Fruit fly (Drosophila melanogaster) whole organism, embryonic: ENCODE results near the gene Obp19d.
A peak's percentile ranks its signal among the peaks of the same experiment; 100 is the strongest.

Source experiments
- Ada2b ChIP-seq: fragments of 200-800 bp; sonication (Bioruptor generic); IDR thresholded peaks from 2 replicates; pipeline ENCODE4 v1.3.6; 2022; ENCODE audit warnings: missing biosample characterization, missing genetic modification characterization
- Atf-2 ChIP-seq: fragments of 200-800 bp; sonication (Bioruptor generic); optimal IDR thresholded peaks from 2 replicates; lab custom pipeline; 2016; ENCODE audit warnings: missing biosample characterization, missing genetic modification characterization
- CG10431 ChIP-seq: fragments of 200-800 bp; sonication (Bioruptor generic); optimal IDR thresholded peaks from 3 replicates; lab custom pipeline; 2018; ENCODE audit warnings: missing biosample characterization, mild to moderate bottlenecking, missing genetic modification characterization
- CG10959 ChIP-seq: fragments of 200-800 bp; sonication (Bioruptor generic); IDR thresholded peaks from 2 replicates; pipeline ENCODE4 v1.3.6; 2022; ENCODE audit warnings: missing biosample characterization, missing genetic modification characterization
- CG11247 ChIP-seq: fragments of 200-800 bp; sonication (Bioruptor generic); IDR thresholded peaks from 2 replicates; pipeline ENCODE4 v1.3.6; 2022; ENCODE audit warnings: missing biosample characterization, missing genetic modification characterization
- CG11456 ChIP-seq: fragments of 200-800 bp; sonication (Bioruptor generic); IDR thresholded peaks from 3 replicates; pipeline ENCODE4 v1.3.6; 2022; ENCODE audit warnings: missing biosample characterization, missing genetic modification characterization
- CG12236 ChIP-seq: fragments of 200-800 bp; sonication (Bioruptor generic); optimal IDR thresholded peaks from 2 replicates; lab custom pipeline; 2016; ENCODE audit warnings: missing biosample characterization, missing genetic modification characterization
- CG12942 ChIP-seq: fragments of 200-800 bp; sonication (Bioruptor generic); optimal IDR thresholded peaks from 3 replicates; lab custom pipeline; 2016; ENCODE audit warnings: missing biosample characterization, missing genetic modification characterization
- CG13894 ChIP-seq: fragments of 200-800 bp; sonication (Bioruptor generic); optimal IDR thresholded peaks from 3 replicates; lab custom pipeline; 2018; ENCODE audit warnings: missing biosample characterization, mild to moderate bottlenecking, missing genetic modification characterization, moderate library complexity
- CG14860 ChIP-seq: fragments of 200-800 bp; sonication (Bioruptor generic); IDR thresholded peaks from 3 replicates; pipeline ENCODE4 v1.3.6; 2022; ENCODE audit warnings: missing biosample characterization, missing genetic modification characterization; ENCODE audit not compliant: partially characterized antibody
- CG17361 ChIP-seq: fragments of 200-800 bp; sonication (Bioruptor generic); IDR thresholded peaks from 3 replicates; pipeline ENCODE4 v1.3.6; 2022; ENCODE audit warnings: missing biosample characterization, missing genetic modification characterization
- CG30431 ChIP-seq: fragments of 200-800 bp; sonication (Bioruptor generic); optimal IDR thresholded peaks from 2 replicates; lab custom pipeline; 2017; ENCODE audit warnings: missing biosample characterization, missing genetic modification characterization
- CG32532 ChIP-seq: fragments of 200-800 bp; sonication (Bioruptor generic); IDR thresholded peaks from 2 replicates; pipeline ENCODE4 v1.3.6; 2022; ENCODE audit warnings: missing biosample characterization, missing genetic modification characterization
- CG32767 ChIP-seq: fragments of 200-800 bp; sonication (Bioruptor generic); IDR thresholded peaks from 2 replicates; pipeline ENCODE4 v1.3.6; 2022; ENCODE audit warnings: missing biosample characterization, missing genetic modification characterization
- CG3726 ChIP-seq: fragments of 200-800 bp; sonication (Bioruptor generic); IDR thresholded peaks from 3 replicates; pipeline ENCODE4, ENCODE4 v1.3.6; 2022; ENCODE audit warnings: missing biosample characterization, missing genetic modification characterization
- CG6254 ChIP-seq: fragments of 200-800 bp; sonication (Bioruptor generic); optimal IDR thresholded peaks from 3 replicates; lab custom pipeline; 2017; ENCODE audit warnings: mild to moderate bottlenecking, missing biosample characterization, missing genetic modification reagents, missing genetic modification characterization
- CG6654 ChIP-seq: fragments of 200-800 bp; sonication (Bioruptor generic); optimal IDR thresholded peaks from 2 replicates; lab custom pipeline; 2017; ENCODE audit warnings: missing biosample characterization, mild to moderate bottlenecking, missing genetic modification characterization
- CG7556 ChIP-seq: fragments of 200-800 bp; sonication (Bioruptor generic); optimal IDR thresholded peaks from 2 replicates; lab custom pipeline; 2017; ENCODE audit warnings: missing biosample characterization, mild to moderate bottlenecking, missing genetic modification characterization
- CG7745 ChIP-seq: fragments of 200-800 bp; sonication (Bioruptor generic); optimal IDR thresholded peaks from 2 replicates; lab custom pipeline; 2018; ENCODE audit warnings: missing biosample characterization, mild to moderate bottlenecking, missing genetic modification characterization, moderate library complexity
- CG7786 ChIP-seq: fragments of 200-800 bp; sonication (Bioruptor generic); optimal IDR thresholded peaks from 2 replicates; lab custom pipeline; 2016; ENCODE audit warnings: missing biosample characterization, missing genetic modification characterization
- Dp ChIP-seq: fragments of 200-800 bp; sonication (Bioruptor generic); optimal IDR thresholded peaks from 2 replicates; lab custom pipeline; 2018; ENCODE audit warnings: missing biosample characterization, mild to moderate bottlenecking, missing genetic modification characterization, moderate library complexity
- Ets65A ChIP-seq: fragments of 200-800 bp; sonication (Bioruptor generic); peaks from one replicate; lab custom pipeline; 2016; ENCODE audit warnings: missing biosample characterization, missing genetic modification characterization
- Hand ChIP-seq: fragments of 200-800 bp; sonication (Bioruptor generic); optimal IDR thresholded peaks from 2 replicates; lab custom pipeline; 2017; ENCODE audit warnings: mild to moderate bottlenecking, missing biosample characterization, missing genetic modification reagents, missing genetic modification characterization
- HmgD ChIP-seq: fragments of 200-800 bp; sonication (Bioruptor generic); optimal IDR thresholded peaks from 3 replicates; lab custom pipeline; 2016; ENCODE audit warnings: missing biosample characterization, missing genetic modification characterization
- Hr78 ChIP-seq, 2 experiments: fragments of 200-800 bp in 1 of 2; fragments of >200 bp in 1 of 2; sonication (Bioruptor generic) in 1 of 2; optimal IDR thresholded peaks; 2 replicates each; lab custom pipeline; 2017 to 2019; ENCODE audit warnings: missing biosample characterization in 2 of 2, missing genetic modification characterization in 2 of 2, mild to moderate bottlenecking in 1 of 2, moderate library complexity in 1 of 2
- Lpt ChIP-seq: fragments of >200 bp; optimal IDR thresholded peaks from 2 replicates; lab custom pipeline; 2018; ENCODE audit warnings: missing biosample characterization, missing genetic modification characterization
- NC2α ChIP-seq: fragments of 200-800 bp; sonication (Bioruptor generic); optimal IDR thresholded peaks from 2 replicates; lab custom pipeline; 2016; ENCODE audit warnings: missing biosample characterization, missing genetic modification characterization
- Sox100B ChIP-seq: fragments of 200-800 bp; sonication (Bioruptor generic); optimal IDR thresholded peaks from 3 replicates; lab custom pipeline; 2018; ENCODE audit warnings: missing biosample characterization, mild to moderate bottlenecking, missing genetic modification characterization
- Ssrp ChIP-seq: fragments of 200-800 bp; sonication (Bioruptor generic); optimal IDR thresholded peaks from 2 replicates; lab custom pipeline; 2018; ENCODE audit warnings: missing biosample characterization, mild to moderate bottlenecking, missing genetic modification characterization, moderate library complexity
- Stat92E ChIP-seq, 3 experiments: fragments of >200 bp in 2 of 3; fragments of 200-800 bp in 1 of 3; sonication (Bioruptor generic) in 1 of 3; optimal IDR thresholded peaks; 2 replicates each; lab custom pipeline; 2017 to 2019; ENCODE audit warnings: missing biosample characterization in 3 of 3, missing genetic modification characterization in 3 of 3, mild to moderate bottlenecking in 1 of 3, moderate library complexity in 1 of 3
- Usf ChIP-seq: fragments of 200-800 bp; sonication (Bioruptor generic); optimal IDR thresholded peaks from 2 replicates; lab custom pipeline; 2017; ENCODE audit warnings: missing genotype, missing biosample characterization, missing genetic modification characterization
- Xrp1 ChIP-seq: fragments of 200-800 bp; sonication (Bioruptor generic); IDR thresholded peaks from 2 replicates; pipeline ENCODE4 v1.3.6; 2022; ENCODE audit warnings: missing biosample characterization, missing genetic modification characterization
- cas ChIP-seq: fragments of 200-800 bp; sonication (Bioruptor generic); IDR thresholded peaks from 2 replicates; pipeline ENCODE4 v1.3.6; 2022; ENCODE audit warnings: missing biosample characterization, missing genetic modification characterization
- chif ChIP-seq, 2 experiments: fragments of 200-800 bp; sonication (Bioruptor generic); optimal IDR thresholded peaks; 3 replicates each; lab custom pipeline; 2016; ENCODE audit warnings: missing biosample characterization in 2 of 2, missing genetic modification characterization in 2 of 2
- dan ChIP-seq: fragments of 200-800 bp; sonication (Bioruptor generic); IDR thresholded peaks from 2 replicates; pipeline ENCODE4 v1.3.6; 2022; ENCODE audit warnings: missing biosample characterization, missing genetic modification characterization
- dm ChIP-seq: fragments of 200-800 bp; sonication (Bioruptor generic); optimal IDR thresholded peaks from 3 replicates; lab custom pipeline; 2016; ENCODE audit warnings: missing biosample characterization, missing genetic modification characterization
- esg ChIP-seq: fragments of 200-800 bp; sonication (Bioruptor generic); conservative IDR thresholded peaks from 2 replicates; pipeline ENCODE4 v1.3.6; 2022; ENCODE audit warnings: missing biosample characterization, missing genetic modification characterization
- ewg ChIP-seq: fragments of 200-800 bp; sonication (Bioruptor generic); optimal IDR thresholded peaks from 3 replicates; lab custom pipeline; 2017; ENCODE audit warnings: mild to moderate bottlenecking, missing biosample characterization, missing genetic modification reagents, missing genetic modification characterization
- exex ChIP-seq: fragments of 200-800 bp; sonication (Bioruptor generic); optimal IDR thresholded peaks from 4 replicates; lab custom pipeline; 2018; ENCODE audit warnings: missing biosample characterization, mild to moderate bottlenecking, missing genetic modification characterization, moderate library complexity
- kay ChIP-seq: fragments of 200-800 bp; sonication (Bioruptor generic); optimal IDR thresholded peaks from 2 replicates; lab custom pipeline; 2016; ENCODE audit warnings: missing biosample characterization, missing genetic modification characterization
- lola ChIP-seq, 3 experiments: fragments of >200 bp in 2 of 3; fragments of 200-800 bp in 1 of 3; sonication (Bioruptor generic) in 1 of 3; optimal IDR thresholded peaks; 2 replicates each; lab custom pipeline; 2017 to 2019; ENCODE audit warnings: missing biosample characterization in 3 of 3, missing genetic modification characterization in 3 of 3, mild to moderate bottlenecking in 1 of 3, moderate library complexity in 1 of 3
- nmo ChIP-seq: fragments of 200-800 bp; sonication (Bioruptor generic); optimal IDR thresholded peaks from 2 replicates; lab custom pipeline; 2018; ENCODE audit warnings: missing biosample characterization, mild to moderate bottlenecking, missing genetic modification characterization, moderate library complexity
- nom ChIP-seq: fragments of 200-800 bp; sonication (Bioruptor generic); optimal IDR thresholded peaks from 2 replicates; lab custom pipeline; 2017; ENCODE audit warnings: missing biosample characterization, missing genetic modification characterization, mild to moderate bottlenecking, moderate library complexity, missing genetic modification reagents
- pum ChIP-seq: fragments of 200-800 bp; sonication (Bioruptor generic); optimal IDR thresholded peaks from 2 replicates; lab custom pipeline; 2016; ENCODE audit warnings: missing biosample characterization, missing genetic modification characterization
- pzg ChIP-seq: fragments of 200-800 bp; sonication (Bioruptor generic); optimal IDR thresholded peaks from 3 replicates; lab custom pipeline; 2018; ENCODE audit warnings: missing biosample characterization, mild to moderate bottlenecking, missing genetic modification characterization, moderate library complexity
- sens ChIP-seq: fragments of 200-800 bp; sonication (Bioruptor generic); peaks from one replicate; lab custom pipeline; 2016; ENCODE audit warnings: missing biosample characterization, missing genetic modification characterization
- sima ChIP-seq: fragments of 200-800 bp; sonication (Bioruptor generic); optimal IDR thresholded peaks from 2 replicates; lab custom pipeline; 2016; ENCODE audit warnings: missing biosample characterization, missing genetic modification characterization
- ssp ChIP-seq: fragments of 200-800 bp; sonication (Bioruptor generic); IDR thresholded peaks from 2 replicates; pipeline ENCODE4 v1.3.6; 2022; ENCODE audit warnings: missing biosample characterization, missing genetic modification characterization
- stwl ChIP-seq: fragments of 200-800 bp; sonication (Bioruptor generic); optimal IDR thresholded peaks from 3 replicates; lab custom pipeline; 2018; ENCODE audit warnings: missing biosample characterization, mild to moderate bottlenecking, missing genetic modification characterization, moderate library complexity
- tgo ChIP-seq: fragments of 200-800 bp; sonication (Bioruptor generic); IDR thresholded peaks from 3 replicates; pipeline ENCODE4 v1.3.6; 2022; ENCODE audit warnings: missing biosample characterization, missing genetic modification characterization
- ttk ChIP-seq: fragments of 200-800 bp; sonication (Bioruptor generic); IDR thresholded peaks from 2 replicates; pipeline ENCODE4 v2.1.2; 2022; ENCODE audit warnings: missing biosample characterization, missing genetic modification characterization

The Obp19d gene

dm6 chrX:20423747-20424165, 4.3 kb downstream of the Obp19d start, which contains the start of the genes Pp4-19C and cactin (continued):
- peak; percentile 59 for TF ChIP-seq stwl (tag; lab: Kevin White, UChicago)
- peak; percentile 24 for TF ChIP-seq Dp (GFP tag; lab: Kevin White, UChicago)
- TF ChIP-seq pzg (GFP tag; lab: Kevin White, UChicago), result peak; percentile 54
- no peak for TF ChIP-seq ttk (GFP tag; lab: Robert Waterston, UW)
- peak; percentile 88 for TF ChIP-seq ssp
- no peak for TF ChIP-seq pum (GFP tag; lab: Kevin White, UChicago)
- no peak for TF ChIP-seq CG32767
- no peak for TF ChIP-seq CG10959 (GFP tag; lab: Robert Waterston, UW)
- TF ChIP-seq esg, result no peak
- no peak for TF ChIP-seq HmgD (GFP tag; lab: Kevin White, UChicago)
- peak; percentile 71 for TF ChIP-seq kay
- TF ChIP-seq Hand (GFP tag; lab: Kevin White, UChicago), result no peak
- no peak for TF ChIP-seq exex (tag; lab: Kevin White, UChicago)
- TF ChIP-seq NC2α (GFP tag; lab: Kevin White, UChicago), result no peak
- TF ChIP-seq Usf, result no peak
- no peak for TF ChIP-seq CG3726 (GFP tag; lab: Robert Waterston, UW)
- TF ChIP-seq sens (GFP tag; lab: Kevin White, UChicago), result peak; percentile 79
- no peak for TF ChIP-seq Ets65A (GFP tag; lab: Kevin White, UChicago)
- TF ChIP-seq CG7745 (tag; lab: Kevin White, UChicago), result no peak
- no peak; the same call in 1 of the 2 replicates for TF ChIP-seq Xrp1
- TF ChIP-seq Hr78 (GFP tag; optimal IDR thresholded peaks at IDR 0.05; lab: Kevin White, UChicago), result no peak
- no peak for TF ChIP-seq ewg
- TF ChIP-seq cas (GFP tag; lab: Robert Waterston, UW), result no peak
- no peak for TF ChIP-seq dm (GFP tag; lab: Kevin White, UChicago)
- TF ChIP-seq sima, result no peak
- no peak for TF ChIP-seq CG12942 (GFP tag; lab: Kevin White, UChicago)
- no peak for TF ChIP-seq dan (GFP tag; lab: Robert Waterston, UW)
- no peak for TF ChIP-seq CG32532
- no peak for TF ChIP-seq Ssrp (tag; lab: Kevin White, UChicago)
- TF ChIP-seq CG14860 (GFP tag; lab: Robert Waterston, UW), result peak; percentile 94
- no peak for TF ChIP-seq Sox100B (GFP tag; lab: Kevin White, UChicago)
- peak in 1 of 2 experiments; percentile 21 for TF ChIP-seq chif (GFP tag; optimal IDR thresholded peaks at IDR 0.05; lab: Kevin White, UChicago)
- TF ChIP-seq CG11456, result no peak
- TF ChIP-seq lola (GFP tag; optimal IDR thresholded peaks at IDR 0.05; lab: Kevin White, UChicago), result peak in 1 of 3 experiments; percentile 29
- TF ChIP-seq CG13894 (tag; lab: Kevin White, UChicago), result no peak
- no peak for TF ChIP-seq Stat92E (GFP tag; optimal IDR thresholded peaks at IDR 0.05; lab: Kevin White, UChicago)
- no peak for TF ChIP-seq CG30431 (GFP tag; lab: Kevin White, UChicago)
- TF ChIP-seq Lpt, result no peak
- no peak for TF ChIP-seq tgo (GFP tag; lab: Robert Waterston, UW)
- TF ChIP-seq Atf-2 (GFP tag; lab: Kevin White, UChicago), result no peak
- no peak for TF ChIP-seq CG6654 (GFP tag; lab: Kevin White, UChicago)
- TF ChIP-seq CG17361 (GFP tag; lab: Robert Waterston, UW), result 0 out of 3 replicates have a peak, but pooled peaks have one; percentile 30
- TF ChIP-seq nom (GFP tag; lab: Kevin White, UChicago), result no peak
- peak; percentile 29 for TF ChIP-seq CG7786 (GFP tag; lab: Kevin White, UChicago)
- no peak for TF ChIP-seq CG11247
- TF ChIP-seq nmo (GFP tag; lab: Kevin White, UChicago), result peak; percentile 69
- TF ChIP-seq CG10431 (GFP tag; lab: Kevin White, UChicago), result no peak
- TF ChIP-seq CG6254, result no peak
- TF ChIP-seq CG12236, result no peak
- no peak for TF ChIP-seq CG7556 (GFP tag; lab: Kevin White, UChicago)
- no peak for TF ChIP-seq Ada2b (GFP tag; lab: Robert Waterston, UW)
